Fruit fly (Drosophila melanogaster) whole organism, prepupa: Measurements from ENCODE around the gene plum.

Experiments
- CG10631 ChIP-seq: fragments of 200-800 bp; sonication (Bioruptor generic); optimal IDR thresholded peaks from 2 replicates; lab custom pipeline; 2016; ENCODE audit warnings: missing biosample characterization, missing genetic modification characterization
- CG10669 ChIP-seq: fragments of 200-800 bp; sonication (Bioruptor generic); optimal IDR thresholded peaks from 3 replicates; lab custom pipeline; 2018; ENCODE audit warnings: missing biosample characterization, mild to moderate bottlenecking, missing genetic modification characterization, moderate library complexity
- CG11294 ChIP-seq: fragments of 200-800 bp; sonication (Bioruptor generic); IDR thresholded peaks from 2 replicates; pipeline ENCODE4 v1.3.6; 2022; ENCODE audit warnings: missing biosample characterization, missing genetic modification characterization
- CG11762 ChIP-seq: fragments of 200-800 bp; sonication (Bioruptor generic); optimal IDR thresholded peaks from 3 replicates; lab custom pipeline; 2016; ENCODE audit warnings: missing biosample characterization, missing genetic modification characterization; ENCODE audit not compliant: insufficient read depth
- CG11902 ChIP-seq: fragments of 200-800 bp; sonication (Bioruptor generic); optimal IDR thresholded peaks from 3 replicates; lab custom pipeline; 2016; ENCODE audit warnings: missing biosample characterization, missing genetic modification characterization
- CG15336 ChIP-seq: fragments of 200-800 bp; sonication (Bioruptor generic); IDR thresholded peaks from 2 replicates; pipeline ENCODE4 v1.3.6; 2022; ENCODE audit warnings: missing biosample characterization, missing genetic modification characterization
- CG1621 ChIP-seq: fragments of 200-800 bp; sonication (Bioruptor generic); optimal IDR thresholded peaks from 3 replicates; lab custom pipeline; 2018; ENCODE audit warnings: missing biosample characterization, mild to moderate bottlenecking, missing genetic modification characterization
- CG16779 ChIP-seq: fragments of 200-800 bp; sonication (Bioruptor generic); optimal IDR thresholded peaks from 3 replicates; lab custom pipeline; 2017; ENCODE audit warnings: missing biosample characterization, mild to moderate bottlenecking, missing genetic modification characterization
- CG3032 ChIP-seq: fragments of 200-800 bp; optimal IDR thresholded peaks from 2 replicates; lab custom pipeline; 2019; ENCODE audit warnings: missing biosample characterization, mild to moderate bottlenecking, missing genetic modification characterization, moderate library complexity
- CG31627 ChIP-seq: fragments of 200-800 bp; sonication (Bioruptor generic); optimal IDR thresholded peaks from 3 replicates; lab custom pipeline; 2016; ENCODE audit warnings: missing biosample characterization, missing genetic modification characterization
- CG32006 ChIP-seq: fragments of 200-800 bp; sonication (Bioruptor generic); optimal IDR thresholded peaks from 3 replicates; lab custom pipeline; 2017; ENCODE audit warnings: missing biosample characterization, mild to moderate bottlenecking, missing genetic modification characterization
- CG34406 ChIP-seq: fragments of 200-800 bp; sonication (Bioruptor generic); optimal IDR thresholded peaks from 3 replicates; lab custom pipeline; 2016; ENCODE audit warnings: missing biosample characterization, missing genetic modification characterization
- CG3919 ChIP-seq: fragments of 200-800 bp; sonication (Bioruptor generic); optimal IDR thresholded peaks from 3 replicates; lab custom pipeline; 2016; ENCODE audit warnings: missing biosample characterization, missing genetic modification characterization
- CG4318 ChIP-seq: fragments of 200-800 bp; sonication (Bioruptor generic); optimal IDR thresholded peaks from 3 replicates; lab custom pipeline; 2017; ENCODE audit warnings: missing biosample characterization, mild to moderate bottlenecking, missing genetic modification characterization
- CG6163 ChIP-seq: fragments of 200-800 bp; sonication (Bioruptor generic); IDR thresholded peaks from 3 replicates; pipeline ENCODE4 v1.3.6; 2022; ENCODE audit warnings: missing biosample characterization, missing genetic modification characterization
- CG6792 ChIP-seq: fragments of 200-800 bp; sonication (Bioruptor generic); optimal IDR thresholded peaks from 3 replicates; lab custom pipeline; 2016; ENCODE audit warnings: missing biosample characterization, missing genetic modification characterization
- CG6808 ChIP-seq: fragments of 200-800 bp; sonication (Bioruptor generic); optimal IDR thresholded peaks from 3 replicates; lab custom pipeline; 2017; ENCODE audit warnings: missing biosample characterization, missing genetic modification characterization, mild to moderate bottlenecking, moderate library complexity, missing genetic modification reagents
- CG7368 ChIP-seq: fragments of 200-800 bp; sonication (Bioruptor generic); optimal IDR thresholded peaks from 3 replicates; lab custom pipeline; 2016; ENCODE audit warnings: missing biosample characterization, missing genetic modification characterization
- CG8119 ChIP-seq: fragments of 200-800 bp; sonication (Bioruptor generic); IDR thresholded peaks from 3 replicates; pipeline ENCODE4 v1.3.6; 2022; ENCODE audit warnings: missing biosample characterization, missing genetic modification characterization
- CG8319 ChIP-seq: fragments of 200-800 bp; sonication (Bioruptor generic); optimal IDR thresholded peaks from 3 replicates; lab custom pipeline; 2016; ENCODE audit warnings: missing biosample characterization, missing genetic modification characterization
- CG8632 ChIP-seq: fragments of 200-800 bp; sonication (Bioruptor generic); optimal IDR thresholded peaks from 3 replicates; lab custom pipeline; 2016; ENCODE audit warnings: missing biosample characterization, missing genetic modification characterization
- CG9139 ChIP-seq: fragments of 200-800 bp; sonication (Bioruptor generic); optimal IDR thresholded peaks from 3 replicates; lab custom pipeline; 2017; ENCODE audit warnings: missing biosample characterization, mild to moderate bottlenecking, missing genetic modification characterization
- Eip78C ChIP-seq: fragments of 200-800 bp; sonication (Bioruptor generic); peaks from one replicate; lab custom pipeline; 2016; ENCODE audit warnings: missing biosample characterization, missing genetic modification characterization
- Ets21C ChIP-seq: fragments of 200-800 bp; sonication (Bioruptor generic); optimal IDR thresholded peaks from 3 replicates; lab custom pipeline; 2016; ENCODE audit warnings: missing biosample characterization, missing genetic modification characterization
- Ets96B ChIP-seq: fragments of 200-800 bp; optimal IDR thresholded peaks from 2 replicates; lab custom pipeline; 2019; ENCODE audit warnings: missing biosample characterization, mild to moderate bottlenecking, missing genetic modification characterization, moderate library complexity
- Gug ChIP-seq: fragments of 200-800 bp; sonication (Bioruptor generic); IDR thresholded peaks from 2 replicates; pipeline ENCODE4 v1.3.6; 2022; ENCODE audit warnings: missing biosample characterization, missing genetic modification characterization
- Hr39 ChIP-seq: fragments of 200-800 bp; sonication (Bioruptor generic); optimal IDR thresholded peaks from 2 replicates; lab custom pipeline; 2016; ENCODE audit warnings: missing biosample characterization, missing genetic modification characterization
- Hr4 ChIP-seq: fragments of 200-800 bp; sonication (Bioruptor generic); optimal IDR thresholded peaks from 3 replicates; lab custom pipeline; 2016; ENCODE audit warnings: missing biosample characterization, missing genetic modification characterization
- Lpt ChIP-seq: fragments of 200-800 bp; sonication (Bioruptor generic); optimal IDR thresholded peaks from 3 replicates; lab custom pipeline; 2016; ENCODE audit warnings: missing biosample characterization, missing genetic modification characterization
- OdsH ChIP-seq: fragments of 200-800 bp; sonication (Bioruptor generic); optimal IDR thresholded peaks from 3 replicates; lab custom pipeline; 2016; ENCODE audit warnings: missing biosample characterization, missing genetic modification characterization
- Smox ChIP-seq: fragments of 200-800 bp; sonication (Bioruptor generic); optimal IDR thresholded peaks from 3 replicates; lab custom pipeline; 2016; ENCODE audit warnings: missing biosample characterization, missing genetic modification characterization
- Sox14 ChIP-seq: fragments of 200-800 bp; sonication (Bioruptor generic); optimal IDR thresholded peaks from 3 replicates; lab custom pipeline; 2016; ENCODE audit warnings: missing biosample characterization, missing genetic modification characterization
- Sox15 ChIP-seq: fragments of 200-800 bp; sonication (Bioruptor generic); optimal IDR thresholded peaks from 3 replicates; lab custom pipeline; 2016; ENCODE audit warnings: missing biosample characterization, missing genetic modification characterization
- achi ChIP-seq: fragments of 200-800 bp; sonication (Bioruptor generic); optimal IDR thresholded peaks from 3 replicates; lab custom pipeline; 2016; ENCODE audit warnings: missing biosample characterization, missing genetic modification characterization
- acj6 ChIP-seq: fragments of 200-800 bp; sonication (Bioruptor generic); optimal IDR thresholded peaks from 3 replicates; lab custom pipeline; 2016; ENCODE audit warnings: missing biosample characterization, missing genetic modification characterization
- cyc ChIP-seq: fragments of 200-800 bp; sonication (Bioruptor generic); optimal IDR thresholded peaks from 3 replicates; lab custom pipeline; 2016; ENCODE audit warnings: missing biosample characterization, missing genetic modification characterization
- dac ChIP-seq: fragments of 200-800 bp; sonication (Bioruptor generic); optimal IDR thresholded peaks from 2 replicates; lab custom pipeline; 2017; ENCODE audit warnings: missing biosample characterization, mild to moderate bottlenecking, missing genetic modification characterization
- eg ChIP-seq: fragments of 200-800 bp; sonication (Bioruptor generic); IDR thresholded peaks from 3 replicates; pipeline ENCODE4 v1.3.6; 2022; ENCODE audit warnings: missing biosample characterization, missing genetic modification characterization
- esn ChIP-seq: fragments of 200-800 bp; sonication (Bioruptor generic); optimal IDR thresholded peaks from 2 replicates; lab custom pipeline; 2016; ENCODE audit warnings: missing biosample characterization, mild to moderate bottlenecking, missing genetic modification characterization, moderate library complexity
- fd59A ChIP-seq: fragments of 200-800 bp; sonication (Bioruptor generic); optimal IDR thresholded peaks from 2 replicates; lab custom pipeline; 2017; ENCODE audit warnings: missing biosample characterization, mild to moderate bottlenecking, missing genetic modification characterization, missing genetic modification reagents
- fkh ChIP-seq: fragments of 200-800 bp; sonication (Bioruptor generic); optimal IDR thresholded peaks from 3 replicates; lab custom pipeline; 2017; ENCODE audit warnings: missing biosample characterization, mild to moderate bottlenecking, missing genetic modification characterization, moderate library complexity
- lz ChIP-seq: fragments of 200-800 bp; sonication (Bioruptor generic); optimal IDR thresholded peaks from 3 replicates; lab custom pipeline; 2016; ENCODE audit warnings: missing biosample characterization, missing genetic modification characterization
- pdm3 ChIP-seq: fragments of 200-800 bp; sonication (Bioruptor generic); optimal IDR thresholded peaks from 3 replicates; lab custom pipeline; 2016; ENCODE audit warnings: missing biosample characterization, missing genetic modification characterization
- salr ChIP-seq, 2 experiments: fragments of 200-800 bp; sonication (Bioruptor generic); optimal IDR thresholded peaks; 3 replicates each; lab custom pipeline; 2016 to 2018; ENCODE audit warnings: missing biosample characterization in 2 of 2, missing genetic modification characterization in 2 of 2, mild to moderate bottlenecking in 1 of 2
- svp ChIP-seq: fragments of 200-800 bp; sonication (Bioruptor generic); peaks from one replicate; lab custom pipeline; 2016; ENCODE audit warnings: missing biosample characterization, missing genetic modification characterization
- vri ChIP-seq: fragments of 200-800 bp; sonication (Bioruptor generic); optimal IDR thresholded peaks from 3 replicates; lab custom pipeline; 2016; ENCODE audit warnings: missing biosample characterization, mild to moderate bottlenecking, missing genetic modification characterization

The plum gene

dm6 chr3R:26536747-26537221 is 1.8 kb upstream of the plum start (continued):
- peak; percentile 62 for TF ChIP-seq OdsH
- TF ChIP-seq Ets21C = peak; percentile 45
- TF ChIP-seq svp (GFP tag; lab: Kevin White, UChicago) = peak; percentile 91
- peak; percentile 7 to 36 for TF ChIP-seq salr (GFP tag; optimal IDR thresholded peaks at IDR 0.05; lab: Kevin White, UChicago)
- peak; percentile 65 for TF ChIP-seq CG32006 (GFP tag; lab: Kevin White, UChicago)
- TF ChIP-seq achi (GFP tag; lab: Kevin White, UChicago) = peak; percentile 44
- TF ChIP-seq fkh (GFP tag; lab: Kevin White, UChicago) = no peak
- peak; percentile 52 for TF ChIP-seq CG3032 (tag; lab: Kevin White, UChicago)
- peak; percentile 78 for TF ChIP-seq esn (GFP tag; lab: Kevin White, UChicago)
- TF ChIP-seq CG10669 (GFP tag; lab: Kevin White, UChicago) = peak; percentile 59
- peak; percentile 47 for TF ChIP-seq CG7368
- TF ChIP-seq CG34406 (GFP tag; lab: Kevin White, UChicago) = peak; percentile 54
- peak; percentile 25 for TF ChIP-seq CG4318 (GFP tag; lab: Kevin White, UChicago)

dm6 chr3R:26536110-26536746 is 1.2 kb upstream of the plum start, which contains the start of gene scrib:
Gene scrib (plus strand): TSS chr3R:26536350.
- TF ChIP-seq fkh (GFP tag; lab: Kevin White, UChicago) (no peak), CG16779 (tag; lab: Kevin White, UChicago) (no peak), OdsH (no peak), vri (GFP tag; lab: Kevin White, UChicago) (no peak), CG8632 (GFP tag; lab: Kevin White, UChicago) (no peak), CG3032 (tag; lab: Kevin White, UChicago) (no peak), Sox15 (GFP tag; lab: Kevin White, UChicago) (no peak), Lpt (no peak), CG8119 (GFP tag; lab: Robert Waterston, UW) (no peak), Gug (GFP tag; lab: Robert Waterston, UW) (peak; percentile 17; the same call in 1 of the 2 replicates), CG6792 (GFP tag; lab: Kevin White, UChicago) (no peak), CG10631 (GFP tag; lab: Kevin White, UChicago) (no peak), CG6163 (GFP tag; lab: Robert Waterston, UW) (peak; percentile 53; the same call in 2 of the 3 replicates), acj6 (GFP tag; lab: Kevin White, UChicago) (no peak), CG1621 (tag; lab: Kevin White, UChicago) (no peak), dac (GFP tag; lab: Kevin White, UChicago) (no peak), CG11902 (GFP tag; lab: Kevin White, UChicago) (no peak), Ets96B (tag; lab: Kevin White, UChicago) (no peak), eg (GFP tag; lab: Robert Waterston, UW) (peak; percentile 47), CG6808 (no peak), pdm3 (no peak), achi (GFP tag; lab: Kevin White, UChicago) (no peak), fd59A (no peak), Sox14 (GFP tag; lab: Kevin White, UChicago) (no peak), CG9139 (GFP tag; lab: Kevin White, UChicago) (no peak)

DNA sequence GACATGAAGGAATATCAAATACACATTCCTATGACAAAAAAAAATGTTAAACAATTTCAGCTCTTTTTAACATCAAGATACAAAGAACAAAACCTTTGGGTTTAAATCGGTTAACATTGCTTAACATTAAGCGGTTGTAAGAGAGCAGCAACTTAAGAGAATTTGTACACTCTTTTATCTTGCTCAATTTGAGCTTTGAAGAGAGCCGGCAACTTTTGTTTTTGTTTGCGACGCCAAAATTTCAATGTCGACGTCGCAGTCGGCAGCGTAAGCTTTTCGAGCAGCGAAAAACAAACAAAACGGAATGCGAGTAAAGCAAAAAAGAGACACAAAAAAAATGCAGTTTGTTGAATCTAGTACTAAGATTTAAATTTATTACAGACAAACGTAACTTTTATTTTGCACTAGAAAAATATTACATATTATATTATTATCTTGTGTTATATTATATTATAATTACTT is 582 bp upstream of the plum start:
- TF ChIP-seq CG11762 = peak; percentile 8
- TF ChIP-seq CG31627 (GFP tag; lab: Kevin White, UChicago) = no peak
- no peak for TF ChIP-seq Gug (GFP tag; lab: Robert Waterston, UW)
- TF ChIP-seq CG11294 = no peak
- no peak for TF ChIP-seq CG32006 (GFP tag; lab: Kevin White, UChicago)
- no peak for TF ChIP-seq Hr39 (GFP tag; lab: Kevin White, UChicago)
- peak; percentile 6 for TF ChIP-seq CG3919 (GFP tag; lab: Kevin White, UChicago)
- no peak for TF ChIP-seq pdm3
- TF ChIP-seq Eip78C (GFP tag; lab: Kevin White, UChicago) = no peak
- peak; percentile 92 for TF ChIP-seq CG9139 (GFP tag; lab: Kevin White, UChicago)
- no peak for TF ChIP-seq Smox
- TF ChIP-seq CG8319 (GFP tag; lab: Kevin White, UChicago) = no peak
- TF ChIP-seq lz (GFP tag; lab: Kevin White, UChicago) = no peak
- no peak for TF ChIP-seq CG4318 (GFP tag; lab: Kevin White, UChicago)
- no peak for TF ChIP-seq cyc (GFP tag; lab: Kevin White, UChicago)
- TF ChIP-seq CG15336 (GFP tag; lab: Robert Waterston, UW) = peak; percentile 73
- no peak for TF ChIP-seq Hr4 (GFP tag; lab: Kevin White, UChicago)
- peak; percentile 15 for TF ChIP-seq achi (GFP tag; lab: Kevin White, UChicago)
- no peak for TF ChIP-seq Sox15 (GFP tag; lab: Kevin White, UChicago)
- no peak for TF ChIP-seq CG8632 (GFP tag; lab: Kevin White, UChicago)
- TF ChIP-seq CG8119 (GFP tag; lab: Robert Waterston, UW) = peak; percentile 83
- no peak for TF ChIP-seq OdsH
- no peak for TF ChIP-seq Ets21C
- TF ChIP-seq CG1621 (tag; lab: Kevin White, UChicago) = peak; percentile 5
